Fruit fly (Drosophila melanogaster) whole organism, wandering third instar larva: Measurements from ENCODE around the gene nudC.

ENCODE experiments used
- Abd-B ChIP-seq: fragments of >200 bp; optimal IDR thresholded peaks from 2 replicates; lab custom pipeline; 2017; ENCODE audit warnings: missing biosample characterization, missing genetic modification characterization
- Dfd ChIP-seq: fragments of >200 bp; optimal IDR thresholded peaks from 2 replicates; lab custom pipeline; 2017; ENCODE audit warnings: missing biosample characterization, missing genetic modification characterization
- Dif ChIP-seq: fragments of 200-275, 200-300 bp; sonication (Bioruptor generic); optimal IDR thresholded peaks from 2 replicates; lab custom pipeline; 2018; ENCODE audit warnings: missing biosample characterization, missing genetic modification characterization; ENCODE audit not compliant: partially characterized antibody
- HLH106 ChIP-seq: fragments of 200-800 bp; optimal IDR thresholded peaks from 3 replicates; lab custom pipeline; 2019; ENCODE audit warnings: missing biosample characterization, mild to moderate bottlenecking, missing genetic modification characterization, moderate library complexity
- Hnf4 ChIP-seq: fragments of 200-800 bp; sonication (Bioruptor generic); optimal IDR thresholded peaks from 2 replicates; lab custom pipeline; 2016; ENCODE audit warnings: missing biosample characterization, mild to moderate bottlenecking, missing genetic modification characterization
- Mio ChIP-seq: sonication (Bioruptor generic); optimal IDR thresholded peaks from 2 replicates; lab custom pipeline; 2016; ENCODE audit warnings: missing biosample characterization, missing genetic modification characterization
- Rel ChIP-seq, 2 experiments: fragments of 200-800 bp; sonication (Bioruptor generic) in 1 of 2; optimal IDR thresholded peaks; 2 replicates in 1 of 2; 3 replicates in 1 of 2; lab custom pipeline; 2016 to 2019; ENCODE audit warnings: mild to moderate bottlenecking in 2 of 2, missing biosample characterization in 2 of 2, missing genetic modification characterization in 2 of 2, moderate library complexity in 1 of 2
- br ChIP-seq: fragments of 200-800 bp; sonication (Bioruptor generic); optimal IDR thresholded peaks from 2 replicates; lab custom pipeline; 2016; ENCODE audit warnings: missing biosample characterization, missing genetic modification characterization
- dmrt93B ChIP-seq: fragments of 200-800 bp; sonication (Bioruptor generic); optimal IDR thresholded peaks from 2 replicates; lab custom pipeline; 2018; ENCODE audit warnings: missing biosample characterization, mild to moderate bottlenecking, missing genetic modification characterization
- pan ChIP-seq: fragments of >200 bp; optimal IDR thresholded peaks from 2 replicates; lab custom pipeline; 2017
- psq ChIP-seq: fragments of 200-800 bp; sonication (Bioruptor generic); optimal IDR thresholded peaks from 3 replicates; lab custom pipeline; 2017; ENCODE audit warnings: missing biosample characterization, mild to moderate bottlenecking, missing genetic modification characterization, moderate library complexity
- sage ChIP-seq: fragments of 200-800 bp; sonication (Bioruptor generic); optimal IDR thresholded peaks from 2 replicates; lab custom pipeline; 2016; ENCODE audit warnings: missing biosample characterization, mild to moderate bottlenecking, missing genetic modification characterization
- usp ChIP-seq: fragments of >200 bp; optimal IDR thresholded peaks from 2 replicates; lab custom pipeline; 2017; ENCODE audit warnings: missing biosample characterization, missing genetic modification characterization
- woc ChIP-seq: sonication (Bioruptor generic); optimal IDR thresholded peaks from 2 replicates; lab custom pipeline; 2016; ENCODE audit warnings: missing biosample characterization, mild to moderate bottlenecking, missing genetic modification characterization

dm6 chr3L:16782789-16783188, 22.0 kb upstream of the nudC start, which contains the start of gene CG9706:
- TF ChIP-seq Mio (GFP tag; lab: Kevin White, UChicago) (no peak), dmrt93B (no peak), Abd-B (GFP tag; lab: Kevin White, UChicago) (no peak), usp (GFP tag; lab: Kevin White, UChicago) (no peak), Hnf4 (GFP tag; lab: Kevin White, UChicago) (no peak), br (GFP tag; lab: Kevin White, UChicago) (no peak), psq (GFP tag; lab: Kevin White, UChicago) (no peak), Dfd (GFP tag; lab: Kevin White, UChicago) (no peak), Rel (GFP tag; optimal IDR thresholded peaks at IDR 0.05; lab: Kevin White, UChicago) (no peak), Rel (tag; optimal IDR thresholded peaks at IDR 0.05; lab: Kevin White, UChicago) (no peak), pan (no peak), sage (no peak), HLH106 (no peak), woc (GFP tag; lab: Kevin White, UChicago) (no peak), Dif (GFP tag; lab: Kevin White, UChicago) (no peak)
